Worm (Caenorhabditis elegans) whole organism, L4 larva: ENCODE measurements around the gene mig-32.

ENCODE experiments used
- F10B5.3 ChIP-seq: sonication (generic microtip); optimal IDR thresholded peaks from 2 replicates; lab custom pipeline; 2016; ENCODE audit warnings: mild to moderate bottlenecking, missing genetic modification characterization, missing compliant biosample characterization
- R02D3.7 ChIP-seq: fragments of 150-350 bp; sonication (generic microtip); optimal IDR thresholded peaks from 3 replicates; lab custom pipeline; 2014; ENCODE audit warnings: missing biosample characterization, missing genetic modification characterization
- aha-1 ChIP-seq: fragments of 150-350 bp; peaks from one replicate; lab custom pipeline; 2014; ENCODE audit warnings: missing biosample characterization, missing genetic modification characterization
- ama-1 ChIP-seq: fragments of 150-350 bp; optimal IDR thresholded peaks from 2 replicates; lab custom pipeline; 2014; ENCODE audit warnings: inconsistent platforms, mixed read lengths
- arid-1 ChIP-seq: fragments of 200-800 bp; sonication (Bioruptor generic); conservative IDR thresholded peaks from 2 replicates; pipeline ENCODE4 v1.3.6; 2022; ENCODE audit warnings: missing genetic modification reagents, missing genetic modification characterization, missing compliant biosample characterization
- ceh-32 ChIP-seq: sonication (generic microtip); optimal IDR thresholded peaks from 2 replicates; lab custom pipeline; 2016; ENCODE audit warnings: mild to moderate bottlenecking, missing genetic modification characterization, missing compliant biosample characterization; ENCODE audit not compliant: poor library complexity
- ceh-82 ChIP-seq: sonication (generic microtip); optimal IDR thresholded peaks from 2 replicates; lab custom pipeline; 2017; ENCODE audit warnings: missing biosample characterization, missing genetic modification characterization
- daf-8 ChIP-seq: fragments of 200-800 bp; sonication (Bioruptor generic); IDR thresholded peaks from 2 replicates; pipeline ENCODE4 v1.3.6; 2022; ENCODE audit warnings: missing genetic modification characterization, missing compliant biosample characterization
- dmd-6 ChIP-seq: fragments of 200-800 bp; sonication (Bioruptor generic); IDR thresholded peaks from 2 replicates; pipeline ENCODE4 v1.3.6; 2022; ENCODE audit warnings: missing genetic modification reagents, missing genetic modification characterization, missing compliant biosample characterization
- dmd-9 ChIP-seq: fragments of 200-800 bp; sonication (Bioruptor generic); IDR thresholded peaks from 2 replicates; pipeline ENCODE4 v1.3.6; 2022; ENCODE audit warnings: missing genetic modification reagents, missing genetic modification characterization, missing compliant biosample characterization
- egl-43 ChIP-seq: fragments of 200-800 bp; sonication (Bioruptor generic); IDR thresholded peaks from 2 replicates; pipeline ENCODE4 v1.3.6; 2022; ENCODE audit warnings: missing genetic modification reagents, missing genetic modification characterization, missing compliant biosample characterization
- fos-1 ChIP-seq: fragments of 150-350 bp; optimal IDR thresholded peaks from 2 replicates; lab custom pipeline; 2014; ENCODE audit warnings: missing biosample characterization, missing genetic modification characterization
- gei-8 ChIP-seq: fragments of 200-800 bp; sonication (Bioruptor generic); optimal IDR thresholded peaks from 2 replicates; lab custom pipeline; 2018; ENCODE audit warnings: mild to moderate bottlenecking, missing genetic modification characterization, missing compliant biosample characterization
- hlh-11 ChIP-seq: fragments of 200-800 bp; sonication (Bioruptor generic); optimal IDR thresholded peaks from 2 replicates; lab custom pipeline; 2018; ENCODE audit warnings: mild to moderate bottlenecking, missing genetic modification characterization, missing compliant biosample characterization
- hmg-1.1 ChIP-seq: fragments of 200-800 bp; sonication (Bioruptor generic); IDR thresholded peaks from 2 replicates; pipeline ENCODE4 v1.3.6; 2022; ENCODE audit warnings: missing genetic modification reagents, missing genetic modification characterization, missing compliant biosample characterization
- lim-7 ChIP-seq: fragments of 200-800 bp; sonication (Bioruptor generic); IDR thresholded peaks from 2 replicates; pipeline ENCODE4 v1.3.6; 2022; ENCODE audit warnings: missing genetic modification characterization, missing compliant biosample characterization
- lin-15B ChIP-seq: fragments of 150-350 bp; sonication (generic microtip); optimal IDR thresholded peaks from 3 replicates; lab custom pipeline; 2014; ENCODE audit warnings: missing biosample characterization, missing genetic modification characterization
- lin-29 ChIP-seq: fragments of 200-800 bp; sonication (Bioruptor generic); IDR thresholded peaks from 2 replicates; pipeline ENCODE4 v1.3.6; 2022; ENCODE audit warnings: missing genetic modification reagents, missing genetic modification characterization, missing compliant biosample characterization
- lin-38 ChIP-seq: fragments of 200-800 bp; sonication (Bioruptor generic); IDR thresholded peaks from 2 replicates; pipeline ENCODE4 v1.3.6; 2022; ENCODE audit warnings: missing genetic modification reagents, missing genetic modification characterization, missing compliant biosample characterization
- madf-5 ChIP-seq, 2 experiments: fragments of 200-800 bp; sonication (Bioruptor generic); IDR thresholded peaks; 2 replicates each; pipeline ENCODE4 v1.3.6; 2022; ENCODE audit warnings: missing compliant biosample characterization in 2 of 2, missing genetic modification characterization in 2 of 2
- mxl-2 ChIP-seq: fragments of 200-800 bp; sonication (Bioruptor generic); conservative IDR thresholded peaks from 2 replicates; pipeline ENCODE4 v1.3.6; 2022; ENCODE audit warnings: missing genetic modification reagents, missing genetic modification characterization, missing compliant biosample characterization
- nhr-10 ChIP-seq: fragments of 150-350 bp; optimal IDR thresholded peaks from 2 replicates; lab custom pipeline; 2014; ENCODE audit warnings: missing biosample characterization, missing genetic modification characterization
- nhr-11 ChIP-seq: fragments of 150-350 bp; optimal IDR thresholded peaks from 2 replicates; lab custom pipeline; 2014; ENCODE audit warnings: missing biosample characterization, missing genetic modification characterization
- nhr-237 ChIP-seq: sonication (generic microtip); optimal IDR thresholded peaks from 2 replicates; lab custom pipeline; 2017; ENCODE audit warnings: missing biosample characterization, missing genetic modification characterization
- nhr-41 ChIP-seq: fragments of 200-800 bp; sonication (Bioruptor generic); IDR thresholded peaks from 2 replicates; pipeline ENCODE4 v1.3.6; 2022; ENCODE audit warnings: missing genetic modification reagents, missing genetic modification characterization, missing compliant biosample characterization
- nhr-6 ChIP-seq: fragments of 150-350 bp; optimal IDR thresholded peaks from 2 replicates; lab custom pipeline; 2014; ENCODE audit warnings: missing biosample characterization, missing genetic modification characterization
- nhr-76 ChIP-seq: fragments of 150-350 bp; optimal IDR thresholded peaks from 2 replicates; lab custom pipeline; 2014; ENCODE audit warnings: missing biosample characterization, missing genetic modification characterization
- set-16 ChIP-seq: fragments of 200-800 bp; sonication (Bioruptor generic); IDR thresholded peaks from 2 replicates; pipeline ENCODE4 v1.3.6; 2022; ENCODE audit warnings: missing genetic modification reagents, missing genetic modification characterization, missing compliant biosample characterization
- tag-97 ChIP-seq: fragments of 200-800 bp; sonication (Bioruptor generic); IDR thresholded peaks from 2 replicates; pipeline ENCODE4 v1.3.6; 2022; ENCODE audit warnings: missing genetic modification characterization, missing compliant biosample characterization
- tra-1 ChIP-seq: fragments of 200-800 bp; sonication (Bioruptor generic); IDR thresholded peaks from 2 replicates; pipeline ENCODE4 v1.3.6; 2022; ENCODE audit warnings: missing genetic modification reagents, missing genetic modification characterization, missing compliant biosample characterization
- unc-62 ChIP-seq, 3 experiments: fragments of 150-350 bp in 1 of 3; sonication (generic microtip); optimal IDR thresholded peaks in 2 of 3; peaks in 1 of 3; 1 replicate in 1 of 3; 2 replicates in 2 of 3; lab custom pipeline; 2014 to 2017; ENCODE audit warnings: missing biosample characterization in 3 of 3, missing genetic modification characterization in 3 of 3, missing genetic modification reagents in 3 of 3, missing genotype in 1 of 3
- vab-7 ChIP-seq: fragments of 200-800 bp; sonication (Bioruptor generic); IDR thresholded peaks from 2 replicates; pipeline ENCODE4 v1.3.6; 2022; ENCODE audit warnings: missing genetic modification reagents, missing genetic modification characterization, missing compliant biosample characterization

The mig-32 gene

ce11 chrIV:12111477-12111876 is 19.5 kb upstream of the mig-32 start, which contains the start of gene dlc-2:
TSS of gene dlc-2 (minus strand) at chrIV:12111577.
- no peak for TF ChIP-seq tag-97
- TF ChIP-seq lim-7 (GFP tag; lab: Robert Waterston, UW), result no peak
- no peak for TF ChIP-seq nhr-237 (tag; lab: Kevin White, UChicago)
- no peak for TF ChIP-seq nhr-41
- TF ChIP-seq F10B5.3, result no peak
- no peak for TF ChIP-seq madf-5 (GFP tag; IDR thresholded peaks at IDR 0.05; lab: Robert Waterston, UW)
- TF ChIP-seq mxl-2, result no peak
- no peak for TF ChIP-seq dmd-9 (GFP tag; lab: Robert Waterston, UW)
- no peak for TF ChIP-seq arid-1
- TF ChIP-seq ceh-82 (tag; lab: Kevin White, UChicago), result no peak
- TF ChIP-seq, all 104 proteins: peak for 0

DNA sequence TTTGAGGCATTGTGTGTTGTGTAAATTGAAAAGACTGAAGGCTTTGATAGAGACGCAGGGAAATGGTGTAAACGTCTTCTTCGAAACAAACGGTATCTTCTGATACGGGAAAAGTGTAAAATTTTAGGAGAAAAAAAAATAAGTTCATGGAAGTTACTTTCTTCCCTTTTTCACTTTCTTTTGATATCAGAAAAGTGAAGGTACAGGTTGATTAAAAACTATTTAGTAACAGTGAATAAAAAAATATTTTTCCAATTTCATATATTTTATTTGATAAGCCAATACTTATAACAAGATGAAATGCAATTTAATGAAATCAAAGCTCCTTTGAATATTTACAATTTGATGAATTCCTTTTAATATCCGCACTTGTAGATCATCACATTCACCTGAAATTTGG is 18.3 kb upstream of the mig-32 start, which contains the start of gene col-129:
col-129 (minus strand) TSS at position 101 of the 400 bp plus-strand sequence.
- TF ChIP-seq nhr-6 (tag; lab: Kevin White, UChicago), result no peak
- TF ChIP-seq lin-38 (GFP tag; lab: Robert Waterston, UW), result no peak
- TF ChIP-seq aha-1 (tag; lab: Kevin White, UChicago), result no peak
- no peak for TF ChIP-seq lin-29
- no peak for TF ChIP-seq hmg-1.1

DNA sequence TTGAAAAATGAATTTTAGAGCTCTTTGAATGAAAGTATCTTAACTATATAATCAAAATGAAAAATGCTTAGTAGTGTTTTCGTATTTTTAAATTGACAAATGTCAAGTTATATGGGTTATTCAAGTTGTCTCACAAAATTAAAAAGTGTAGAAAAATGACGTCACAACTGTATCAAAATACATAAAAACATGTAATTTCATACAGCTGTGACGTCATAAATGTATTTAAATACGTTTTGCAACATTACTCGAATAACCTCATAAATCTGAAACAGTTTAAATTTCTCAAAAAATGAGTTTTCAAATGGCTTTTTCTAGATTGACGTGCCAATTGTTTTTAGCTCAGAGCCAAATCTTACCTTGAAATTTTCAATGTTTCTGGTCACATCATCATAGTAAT is 17.7 kb upstream of the mig-32 start:
- 0 out of 2 replicates have a peak, but pooled peaks have one; percentile 19 for TF ChIP-seq tra-1 (GFP tag; lab: Robert Waterston, UW)
- no peak for TF ChIP-seq ama-1 (lab: Kevin White, UChicago)

ce11 chrIV:12108984-12109657 is 17.1 kb upstream of the mig-32 start:
- TF ChIP-seq gei-8 (GFP tag; lab: Kevin White, UChicago) (peak; percentile 27), nhr-11 (tag; lab: Kevin White, UChicago) (no peak), hlh-11 (tag; lab: Kevin White, UChicago) (peak; percentile 3), tra-1 (GFP tag; lab: Robert Waterston, UW) (0 out of 2 replicates have a peak, but pooled peaks have one; percentile 20), set-16 (GFP tag; lab: Robert Waterston, UW) (peak; percentile 82), egl-43 (peak; percentile 49; the same call in 1 of the 2 replicates), vab-7 (GFP tag; lab: Robert Waterston, UW) (no peak)

ce11 chrIV:12105558-12105957 is 13.5 kb upstream of the mig-32 start, which contains the start of gene M18.3:
TSS of gene M18.3 (plus strand) at chrIV:12105858.
- no peak for TF ChIP-seq unc-62 (GFP tag; optimal IDR thresholded peaks at IDR 0.05 in 1 of 2; lab: Kevin White, UChicago)
- no peak for TF ChIP-seq unc-62 (tag; optimal IDR thresholded peaks at IDR 0.05; lab: Kevin White, UChicago)
- no peak for TF ChIP-seq nhr-10 (tag; lab: Kevin White, UChicago)
- no peak for TF ChIP-seq R02D3.7 (tag; lab: Kevin White, UChicago)
- no peak for TF ChIP-seq lim-7 (GFP tag; lab: Robert Waterston, UW)
- no peak for TF ChIP-seq fos-1 (tag; lab: Kevin White, UChicago)
- TF ChIP-seq lin-15B, result no peak
- TF ChIP-seq daf-8, result no peak
- TF ChIP-seq dmd-6 (GFP tag; lab: Robert Waterston, UW), result no peak
- TF ChIP-seq tag-97, result no peak
- TF ChIP-seq gei-8 (GFP tag; lab: Kevin White, UChicago), result no peak
- TF ChIP-seq ceh-32 (tag; lab: Kevin White, UChicago), result no peak
- TF ChIP-seq nhr-76 (tag; lab: Kevin White, UChicago), result no peak
